Fruit fly (Drosophila melanogaster) whole organism, embryonic: ENCODE data around the gene Vajk2.
A peak's percentile ranks its signal among the peaks of the same experiment; 100 is the strongest.

Experiments
- Atf6 ChIP-seq: fragments of 200-800 bp; sonication (Bioruptor generic); IDR thresholded peaks from 2 replicates; pipeline ENCODE4 v1.3.6; 2022; ENCODE audit warnings: missing biosample characterization, missing genetic modification characterization
- B-H2 ChIP-seq: fragments of 200-800 bp; sonication (Bioruptor generic); optimal IDR thresholded peaks from 2 replicates; lab custom pipeline; 2018; ENCODE audit warnings: missing biosample characterization, mild to moderate bottlenecking, missing genetic modification characterization
- Blimp-1 ChIP-seq: fragments of 200-800 bp; sonication (Bioruptor generic); optimal IDR thresholded peaks from 3 replicates; lab custom pipeline; 2018; ENCODE audit warnings: missing biosample characterization, missing genetic modification characterization, mild to moderate bottlenecking, moderate library complexity, missing genetic modification reagents
- CG10209 ChIP-seq: fragments of 200-800 bp; sonication (Bioruptor generic); optimal IDR thresholded peaks from 3 replicates; lab custom pipeline; 2017; ENCODE audit warnings: missing biosample characterization, mild to moderate bottlenecking, missing genetic modification characterization, missing genetic modification reagents
- CG10366 ChIP-seq: fragments of 200-800 bp; sonication (Bioruptor generic); IDR thresholded peaks from 2 replicates; pipeline ENCODE4 v1.3.6; 2022; ENCODE audit warnings: missing biosample characterization, missing genetic modification characterization
- CG10979 ChIP-seq: fragments of 200-800 bp; sonication (Bioruptor generic); optimal IDR thresholded peaks from 2 replicates; lab custom pipeline; 2018; ENCODE audit warnings: missing biosample characterization, mild to moderate bottlenecking, missing genetic modification characterization, moderate library complexity
- CG11247 ChIP-seq: fragments of 200-800 bp; sonication (Bioruptor generic); IDR thresholded peaks from 2 replicates; pipeline ENCODE4 v1.3.6; 2022; ENCODE audit warnings: missing biosample characterization, missing genetic modification characterization
- CG11398 ChIP-seq: fragments of 200-800 bp; sonication (Bioruptor generic); optimal IDR thresholded peaks from 2 replicates; lab custom pipeline; 2016; ENCODE audit warnings: missing biosample characterization, missing genetic modification characterization
- CG12155 ChIP-seq: fragments of 200-800 bp; sonication (Bioruptor generic); optimal IDR thresholded peaks from 3 replicates; lab custom pipeline; 2016; ENCODE audit warnings: missing biosample characterization, missing genetic modification characterization
- CG1233 ChIP-seq: fragments of 200-800 bp; sonication (Bioruptor generic); optimal IDR thresholded peaks from 4 replicates; lab custom pipeline; 2018; ENCODE audit warnings: missing biosample characterization, mild to moderate bottlenecking, missing genetic modification characterization
- CG13287 ChIP-seq: fragments of 200-800 bp; sonication (Bioruptor generic); IDR thresholded peaks from 2 replicates; pipeline ENCODE4 v1.3.6; 2022; ENCODE audit warnings: missing biosample characterization, missing genetic modification characterization; ENCODE audit not compliant: partially characterized antibody
- CG16815 ChIP-seq: fragments of 200-800 bp; sonication (Bioruptor generic); optimal IDR thresholded peaks from 3 replicates; lab custom pipeline; 2017; ENCODE audit warnings: missing biosample characterization, mild to moderate bottlenecking, missing genetic modification characterization
- CG1832 ChIP-seq: fragments of 200-800 bp; sonication (Bioruptor generic); optimal IDR thresholded peaks from 2 replicates; lab custom pipeline; 2017; ENCODE audit warnings: missing biosample characterization, mild to moderate bottlenecking, missing genetic modification characterization, inconsistent platforms
- CG3065 ChIP-seq: fragments of 200-800 bp; sonication (Bioruptor generic); optimal IDR thresholded peaks from 2 replicates; lab custom pipeline; 2016; ENCODE audit warnings: missing biosample characterization, missing genetic modification characterization
- CG4328 ChIP-seq: fragments of 200-800 bp; sonication (Bioruptor generic); optimal IDR thresholded peaks from 3 replicates; lab custom pipeline; 2017; ENCODE audit warnings: missing biosample characterization, missing genetic modification reagents, missing genetic modification characterization
- CG4617 ChIP-seq: fragments of 200-800 bp; sonication (Bioruptor generic); optimal IDR thresholded peaks from 3 replicates; lab custom pipeline; 2016; ENCODE audit warnings: missing biosample characterization, missing genetic modification characterization, borderline replicate concordance
- CG6683 ChIP-seq: fragments of 200-800 bp; sonication (Bioruptor generic); optimal IDR thresholded peaks from 2 replicates; lab custom pipeline; 2017; ENCODE audit warnings: missing biosample characterization, mild to moderate bottlenecking, missing genetic modification characterization, missing genetic modification reagents
- CG8290 ChIP-seq, 3 experiments: fragments of 200-800 bp; sonication (Bioruptor generic); optimal IDR thresholded peaks; 2 replicates each; lab custom pipeline; 2016 to 2019; ENCODE audit warnings: missing biosample characterization in 3 of 3, missing genetic modification characterization in 3 of 3, mild to moderate bottlenecking in 2 of 3, moderate library complexity in 1 of 3
- CG8924 ChIP-seq: fragments of 200-800 bp; optimal IDR thresholded peaks from 3 replicates; lab custom pipeline; 2019; ENCODE audit warnings: missing biosample characterization, mild to moderate bottlenecking, missing genetic modification characterization, moderate library complexity
- Drgx ChIP-seq: fragments of 200-800 bp; sonication (Bioruptor generic); IDR thresholded peaks from 2 replicates; pipeline ENCODE4 v1.3.6; 2022; ENCODE audit warnings: missing biosample characterization, missing genetic modification characterization
- Opbp ChIP-seq: fragments of 200-800 bp; sonication (Bioruptor generic); IDR thresholded peaks from 3 replicates; pipeline ENCODE4 v1.3.6; 2022; ENCODE audit warnings: missing biosample characterization, missing genetic modification characterization; ENCODE audit not compliant: partially characterized antibody
- Optix ChIP-seq: fragments of 200-800 bp; sonication (Bioruptor generic); IDR thresholded peaks from 3 replicates; pipeline ENCODE4 v1.3.6; 2022; ENCODE audit warnings: missing biosample characterization, missing genetic modification characterization
- Sox100B ChIP-seq: fragments of 200-800 bp; sonication (Bioruptor generic); optimal IDR thresholded peaks from 3 replicates; lab custom pipeline; 2018; ENCODE audit warnings: missing biosample characterization, mild to moderate bottlenecking, missing genetic modification characterization
- Sox102F ChIP-seq: fragments of 200-800 bp; sonication (Bioruptor generic); optimal IDR thresholded peaks from 2 replicates; lab custom pipeline; 2018; ENCODE audit warnings: missing biosample characterization, mild to moderate bottlenecking, missing genetic modification characterization, moderate library complexity
- ase ChIP-seq: fragments of 200-800 bp; sonication (Bioruptor generic); IDR thresholded peaks from 3 replicates; pipeline ENCODE4 v1.3.6; 2022; ENCODE audit warnings: missing biosample characterization, missing genetic modification characterization
- ci ChIP-seq: fragments of 200-800 bp; sonication (Bioruptor generic); IDR thresholded peaks from 3 replicates; pipeline ENCODE4 v1.3.6; 2022; ENCODE audit warnings: missing biosample characterization, missing genetic modification characterization
- corto ChIP-seq: fragments of 200-800 bp; sonication (Bioruptor generic); optimal IDR thresholded peaks from 2 replicates; lab custom pipeline; 2016; ENCODE audit warnings: missing biosample characterization, mild to moderate bottlenecking, missing genetic modification characterization, moderate library complexity
- eve ChIP-seq, 2 experiments: fragments of >200 bp; optimal IDR thresholded peaks; 2 replicates each; lab custom pipeline; 2017; ENCODE audit warnings: missing biosample characterization in 2 of 2, missing genetic modification characterization in 2 of 2
- gcm ChIP-seq: fragments of 200-800 bp; sonication (Bioruptor generic); optimal IDR thresholded peaks from 2 replicates; lab custom pipeline; 2019; ENCODE audit warnings: missing biosample characterization, mild to moderate bottlenecking, missing genetic modification characterization, moderate library complexity
- hth ChIP-seq: fragments of >200 bp; optimal IDR thresholded peaks from 2 replicates; lab custom pipeline; 2017; ENCODE audit warnings: inconsistent platforms
- ind ChIP-seq: fragments of 200-800 bp; sonication (Bioruptor generic); optimal IDR thresholded peaks from 3 replicates; lab custom pipeline; 2016; ENCODE audit warnings: missing biosample characterization, missing genetic modification characterization
- lbe ChIP-seq: fragments of 200-800 bp; sonication (Bioruptor generic); optimal IDR thresholded peaks from 2 replicates; lab custom pipeline; 2016; ENCODE audit warnings: missing biosample characterization, mild to moderate bottlenecking, missing genetic modification characterization
- pan ChIP-seq, 4 experiments: fragments of >200 bp in 3 of 4; fragments of 200-800 bp in 1 of 4; sonication (Bioruptor generic) in 1 of 4; optimal IDR thresholded peaks in 3 of 4; IDR thresholded peaks in 1 of 4; 2 replicates each; pipeline versions ENCODE4 v1.3.6 to Lab custom; 2017 to 2022; ENCODE audit warnings: missing biosample characterization in 2 of 4, missing genetic modification characterization in 2 of 4, mixed read lengths in 1 of 4
- rib ChIP-seq: fragments of 200-800 bp; sonication (Bioruptor generic); IDR thresholded peaks from 2 replicates; pipeline ENCODE4 v1.3.6; 2022; ENCODE audit warnings: missing biosample characterization, missing genetic modification characterization
- sd ChIP-seq: fragments of 200-800 bp; sonication (Bioruptor generic); optimal IDR thresholded peaks from 3 replicates; lab custom pipeline; 2018; ENCODE audit warnings: missing biosample characterization, mild to moderate bottlenecking, missing genetic modification characterization, moderate library complexity
- stc ChIP-seq: fragments of 200-800 bp; sonication (Bioruptor generic); IDR thresholded peaks from 2 replicates; pipeline ENCODE4 v1.3.6; 2022; ENCODE audit warnings: missing biosample characterization, missing genetic modification characterization
- stwl ChIP-seq: fragments of 200-800 bp; sonication (Bioruptor generic); optimal IDR thresholded peaks from 3 replicates; lab custom pipeline; 2018; ENCODE audit warnings: missing biosample characterization, mild to moderate bottlenecking, missing genetic modification characterization, moderate library complexity
- tgo ChIP-seq: fragments of 200-800 bp; sonication (Bioruptor generic); IDR thresholded peaks from 3 replicates; pipeline ENCODE4 v1.3.6; 2022; ENCODE audit warnings: missing biosample characterization, missing genetic modification characterization
- tll ChIP-seq, 2 experiments: fragments of 200-800 bp in 1 of 2; fragments of >200 bp in 1 of 2; sonication (Bioruptor generic) in 1 of 2; optimal IDR thresholded peaks; 2 replicates each; lab custom pipeline; 2017 to 2019; ENCODE audit warnings: missing biosample characterization in 2 of 2, missing genetic modification characterization in 2 of 2, mild to moderate bottlenecking in 1 of 2, moderate library complexity in 1 of 2

Gene Vajk2

DNA sequence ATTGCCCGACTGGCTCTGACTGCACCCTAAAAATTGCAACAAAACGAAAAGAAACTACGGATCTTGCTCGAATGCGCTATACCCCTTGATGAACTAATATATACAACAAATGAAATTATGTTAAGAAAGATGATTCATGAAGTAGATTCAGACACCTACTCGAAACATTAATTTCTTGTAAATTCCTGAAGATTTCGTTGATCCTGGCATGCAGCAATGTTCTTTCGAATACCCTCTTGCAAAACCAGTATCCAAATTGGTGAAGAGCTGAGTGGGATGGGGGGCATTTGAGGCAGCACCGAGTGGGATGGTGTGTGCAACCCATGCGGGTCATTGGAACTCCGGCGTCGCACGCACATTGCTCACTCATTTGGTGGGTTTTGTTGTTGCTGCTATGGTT, 21.3 kb upstream of the Vajk2 start (continued):
- no peak for TF ChIP-seq rib
- TF ChIP-seq CG1832 (GFP tag; lab: Kevin White, UChicago): no peak
- TF ChIP-seq corto (GFP tag; lab: Kevin White, UChicago): peak; percentile 70
- no peak for TF ChIP-seq CG16815 (GFP tag; lab: Kevin White, UChicago)
- peak; percentile 82 for TF ChIP-seq gcm (GFP tag; lab: Kevin White, UChicago)
- no peak for TF ChIP-seq CG6683 (GFP tag; lab: Kevin White, UChicago)
- TF ChIP-seq tll (GFP tag; optimal IDR thresholded peaks at IDR 0.05; lab: Kevin White, UChicago): no peak
- TF ChIP-seq CG10979 (tag; lab: Kevin White, UChicago): no peak
- TF ChIP-seq Sox100B (GFP tag; lab: Kevin White, UChicago): no peak
- no peak for TF ChIP-seq hth (lab: Kevin White, UChicago)
- TF ChIP-seq tgo (GFP tag; lab: Robert Waterston, UW): peak; percentile 37; the same call in 1 of the 3 replicates
- no peak for TF ChIP-seq CG13287
- no peak for TF ChIP-seq stwl (tag; lab: Kevin White, UChicago)
- TF ChIP-seq B-H2 (GFP tag; lab: Kevin White, UChicago): no peak
- no peak for TF ChIP-seq CG8924 (tag; lab: Kevin White, UChicago)
- TF ChIP-seq CG10209: no peak
- peak; percentile 96 for TF ChIP-seq lbe (GFP tag; lab: Kevin White, UChicago)
- TF ChIP-seq Atf6 (GFP tag; lab: Robert Waterston, UW): no peak
- 0 out of 3 replicates have a peak, but pooled peaks have one; percentile 42 for TF ChIP-seq ase (GFP tag; lab: Robert Waterston, UW)
- TF ChIP-seq CG4328: no peak
- no peak for TF ChIP-seq pan (optimal IDR thresholded peaks at IDR 0.05; lab: Kevin White, UChicago)
- TF ChIP-seq pan (GFP tag; optimal IDR thresholded peaks at IDR 0.05 in 1 of 2, IDR thresholded peaks at IDR 0.05 in 1 of 2): peak in 1 of 2 experiments; percentile 21
- TF ChIP-seq CG8290 (GFP tag; optimal IDR thresholded peaks at IDR 0.05; lab: Kevin White, UChicago): no peak
- TF ChIP-seq CG8290 (tag; optimal IDR thresholded peaks at IDR 0.05; lab: Kevin White, UChicago): no peak
- TF ChIP-seq CG12155: no peak
- TF ChIP-seq Opbp (GFP tag; lab: Robert Waterston, UW): no peak
- TF ChIP-seq CG11398: no peak
- peak; percentile 35 for TF ChIP-seq Sox102F (GFP tag; lab: Kevin White, UChicago)
- 0 out of 3 replicates have a peak, but pooled peaks have one; percentile 21 for TF ChIP-seq ci (GFP tag; lab: Robert Waterston, UW)
- peak; percentile 97 for TF ChIP-seq Drgx (GFP tag; lab: Robert Waterston, UW)
- TF ChIP-seq CG3065 (GFP tag; lab: Kevin White, UChicago): no peak
- TF ChIP-seq CG11247 (GFP tag; lab: Robert Waterston, UW): 0 out of 2 replicates have a peak, but pooled peaks have one; percentile 8
- no peak for TF ChIP-seq CG1233
- no peak for TF ChIP-seq ind (GFP tag; lab: Kevin White, UChicago)
- peak; percentile 14; the same call in 1 of the 2 replicates for TF ChIP-seq CG10366 (GFP tag; lab: Robert Waterston, UW)

DNA sequence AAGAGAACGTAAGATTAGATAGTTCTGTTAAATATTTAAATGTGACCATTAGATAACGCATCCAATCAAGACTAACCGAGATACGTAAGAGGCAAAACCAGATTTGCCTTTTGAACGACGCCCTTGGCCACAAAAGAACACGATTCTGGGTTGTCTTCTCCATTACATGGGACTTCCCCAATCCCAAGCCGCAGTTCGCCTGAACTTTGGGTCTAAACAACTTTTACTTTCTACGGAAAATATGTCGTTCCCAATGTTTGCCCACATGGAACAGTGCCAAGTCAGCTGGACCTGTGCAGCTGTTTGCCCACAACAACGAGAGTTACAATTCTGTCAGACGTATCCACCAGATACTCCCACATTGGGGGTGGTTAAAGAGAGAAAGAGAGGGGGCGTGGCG, 15.3 kb upstream of the Vajk2 start:
- no peak for TF ChIP-seq eve (GFP tag; optimal IDR thresholded peaks at IDR 0.05; lab: Kevin White, UChicago)
- no peak for TF ChIP-seq CG4617 (GFP tag; lab: Kevin White, UChicago)
- 0 out of 3 replicates have a peak, but pooled peaks have one; percentile 8 for TF ChIP-seq Optix (GFP tag; lab: Robert Waterston, UW)
- no peak for TF ChIP-seq sd
- peak; percentile 90 for TF ChIP-seq Blimp-1
- TF ChIP-seq stc (GFP tag; lab: Robert Waterston, UW): no peak
